Worm (Caenorhabditis elegans) whole organism, mixed stage, embryonic: ENCODE measurements around the gene clec-138.

Source experiments
- blmp-1 ChIP-seq: fragments of 150-350 bp; optimal IDR thresholded peaks from 2 replicates; lab custom pipeline; 2014; ENCODE audit warnings: missing biosample characterization, missing genetic modification characterization
- ceh-83 ChIP-seq: fragments of 200-800 bp; sonication (Bioruptor generic); optimal IDR thresholded peaks from 2 replicates; lab custom pipeline; 2018; ENCODE audit warnings: mild to moderate bottlenecking, missing genetic modification characterization, missing compliant biosample characterization
- lin-13 ChIP-seq: fragments of 150-350 bp; optimal IDR thresholded peaks from 2 replicates; lab custom pipeline; 2014; ENCODE audit warnings: missing biosample characterization, missing genetic modification characterization
- mep-1 ChIP-seq: fragments of 150-350 bp; optimal IDR thresholded peaks from 2 replicates; lab custom pipeline; 2017; ENCODE audit warnings: missing biosample characterization, missing genetic modification reagents, missing genetic modification characterization, inconsistent platforms
- mls-2 ChIP-seq: sonication (generic microtip); optimal IDR thresholded peaks from 2 replicates; lab custom pipeline; 2016; ENCODE audit warnings: mild to moderate bottlenecking, missing genetic modification characterization, moderate library complexity, missing compliant biosample characterization
- nhr-237 ChIP-seq: fragments of 150-350 bp; optimal IDR thresholded peaks from 2 replicates; lab custom pipeline; 2014; ENCODE audit warnings: missing biosample characterization, missing genetic modification characterization
- pha-4 ChIP-seq: fragments of 150-350 bp; optimal IDR thresholded peaks from 2 replicates; lab custom pipeline; 2018; ENCODE audit warnings: missing biosample characterization, missing genetic modification reagents, missing genetic modification characterization
- sem-2 ChIP-seq: fragments of 200-800 bp; sonication (Bioruptor generic); optimal IDR thresholded peaks from 2 replicates; lab custom pipeline; 2018; ENCODE audit warnings: mild to moderate bottlenecking, missing genetic modification characterization, missing compliant biosample characterization
- sptf-1 ChIP-seq: sonication (generic microtip); optimal IDR thresholded peaks from 2 replicates; lab custom pipeline; 2017; ENCODE audit warnings: mild to moderate bottlenecking, missing genetic modification characterization, moderate library complexity, missing compliant biosample characterization
- unc-39 ChIP-seq: fragments of 150-350 bp; optimal IDR thresholded peaks from 2 replicates; lab custom pipeline; 2014; ENCODE audit warnings: missing biosample characterization, missing genetic modification characterization
- unc-62 ChIP-seq: fragments of 150-350 bp; optimal IDR thresholded peaks from 2 replicates; lab custom pipeline; 2014; ENCODE audit warnings: missing biosample characterization, missing genetic modification reagents, missing genetic modification characterization

ce11 chrII:4599838-4600237 lies 19.8 kb downstream of the clec-138 start:
- TF ChIP-seq lin-13 (no peak), pha-4 (tag; lab: Kevin White, UChicago) (no peak), mep-1 (tag; lab: Kevin White, UChicago) (no peak), mls-2 (tag; lab: Kevin White, UChicago) (no peak), sptf-1 (tag; lab: Kevin White, UChicago) (no peak), nhr-237 (no peak), sem-2 (GFP tag; lab: Kevin White, UChicago) (no peak), unc-62 (GFP tag; lab: Kevin White, UChicago) (no peak), unc-39 (tag; lab: Kevin White, UChicago) (no peak), ceh-83 (GFP tag; lab: Kevin White, UChicago) (no peak), blmp-1 (tag; lab: Kevin White, UChicago) (no peak)
